Fruit fly (Drosophila melanogaster) whole organism, wandering third instar larva: Measurements from ENCODE around the gene CG46270.
A peak's percentile ranks its signal among the peaks of the same experiment; 100 is the strongest.

ENCODE experiments used
- Abd-B ChIP-seq: fragments of >200 bp; optimal IDR thresholded peaks from 2 replicates; lab custom pipeline; 2017; ENCODE audit warnings: missing biosample characterization, missing genetic modification characterization
- CG9705 ChIP-seq: fragments of 200-800 bp; sonication (Bioruptor generic); optimal IDR thresholded peaks from 2 replicates; lab custom pipeline; 2018; ENCODE audit warnings: missing biosample characterization, mild to moderate bottlenecking, missing genetic modification characterization
- Dfd ChIP-seq: fragments of >200 bp; optimal IDR thresholded peaks from 2 replicates; lab custom pipeline; 2017; ENCODE audit warnings: missing biosample characterization, missing genetic modification characterization
- Dif ChIP-seq: fragments of 200-275, 200-300 bp; sonication (Bioruptor generic); optimal IDR thresholded peaks from 2 replicates; lab custom pipeline; 2018; ENCODE audit warnings: missing biosample characterization, missing genetic modification characterization; ENCODE audit not compliant: partially characterized antibody
- Hnf4 ChIP-seq: fragments of 200-800 bp; sonication (Bioruptor generic); optimal IDR thresholded peaks from 2 replicates; lab custom pipeline; 2016; ENCODE audit warnings: missing biosample characterization, mild to moderate bottlenecking, missing genetic modification characterization
- Hr78 ChIP-seq: fragments of >200 bp; optimal IDR thresholded peaks from 2 replicates; lab custom pipeline; 2017; ENCODE audit warnings: missing biosample characterization, missing genetic modification characterization
- Hr83 ChIP-seq: fragments of 200-300 bp; sonication (Bioruptor generic); optimal IDR thresholded peaks from 2 replicates; lab custom pipeline; 2016; ENCODE audit warnings: missing biosample characterization, mild to moderate bottlenecking, missing genetic modification characterization, moderate library complexity; ENCODE audit not compliant: poor library complexity, severe bottlenecking
- Mio ChIP-seq: sonication (Bioruptor generic); optimal IDR thresholded peaks from 2 replicates; lab custom pipeline; 2016; ENCODE audit warnings: missing biosample characterization, missing genetic modification characterization
- N ChIP-seq: fragments of >200 bp; optimal IDR thresholded peaks from 2 replicates; lab custom pipeline; 2018; ENCODE audit warnings: missing biosample characterization, missing external identifiers, missing genetic modification characterization
- OdsH ChIP-seq: fragments of 200-800 bp; sonication (Bioruptor generic); optimal IDR thresholded peaks from 2 replicates; lab custom pipeline; 2016; ENCODE audit warnings: missing biosample characterization, mild to moderate bottlenecking, missing genetic modification characterization
- Sp1 ChIP-seq: fragments of 200-800 bp; sonication (Bioruptor generic); optimal IDR thresholded peaks from 3 replicates; lab custom pipeline; 2019; ENCODE audit warnings: missing biosample characterization, mild to moderate bottlenecking, missing genetic modification characterization, moderate library complexity
- Vsx2 ChIP-seq: fragments of 200-300, 225-300 bp; sonication (Bioruptor generic); optimal IDR thresholded peaks from 2 replicates; lab custom pipeline; 2018; ENCODE audit warnings: missing biosample characterization, missing genetic modification characterization; ENCODE audit not compliant: partially characterized antibody
- br ChIP-seq: fragments of 200-800 bp; sonication (Bioruptor generic); optimal IDR thresholded peaks from 2 replicates; lab custom pipeline; 2016; ENCODE audit warnings: missing biosample characterization, missing genetic modification characterization
- dl ChIP-seq, 2 experiments: fragments of 175-275, 200-275 bp in 1 of 2; fragments of 200-275 bp in 1 of 2; sonication (Bioruptor generic); optimal IDR thresholded peaks; lab custom pipeline; 2018; ENCODE audit warnings: mild to moderate bottlenecking in 2 of 2, missing biosample characterization in 2 of 2, missing genetic modification characterization in 2 of 2, moderate library complexity in 2 of 2; ENCODE audit not compliant: partially characterized antibody in 2 of 2, insufficient read depth in 1 of 2
- dsf ChIP-seq: sonication (Bioruptor generic); optimal IDR thresholded peaks from 2 replicates; lab custom pipeline; 2016; ENCODE audit warnings: missing biosample characterization, missing genetic modification characterization, borderline replicate concordance
- ey ChIP-seq: fragments of 200-800 bp; sonication (Bioruptor generic); optimal IDR thresholded peaks from 2 replicates; lab custom pipeline; 2016; ENCODE audit warnings: missing biosample characterization, missing genetic modification characterization
- foxo ChIP-seq, 2 experiments: fragments of 200-800 bp; sonication (Bioruptor generic); optimal IDR thresholded peaks; 2 replicates in 1 of 2; 3 replicates in 1 of 2; lab custom pipeline; 2016 to 2017; ENCODE audit warnings: missing biosample characterization in 2 of 2, missing genetic modification characterization in 2 of 2
- fru ChIP-seq: fragments of 200-800 bp; sonication (Bioruptor generic); optimal IDR thresholded peaks from 3 replicates; lab custom pipeline; 2016; ENCODE audit warnings: missing biosample characterization, mild to moderate bottlenecking, missing genetic modification characterization
- h ChIP-seq: fragments of 200-800 bp; sonication (Bioruptor generic); optimal IDR thresholded peaks from 3 replicates; lab custom pipeline; 2016; ENCODE audit warnings: missing biosample characterization, mild to moderate bottlenecking, missing genetic modification characterization
- jim ChIP-seq: fragments of 175-275, 200-325 bp; sonication (Bioruptor generic); optimal IDR thresholded peaks from 2 replicates; lab custom pipeline; 2016; ENCODE audit warnings: missing biosample characterization, mild to moderate bottlenecking, missing genetic modification characterization
- pan ChIP-seq: fragments of >200 bp; optimal IDR thresholded peaks from 2 replicates; lab custom pipeline; 2017
- rgr ChIP-seq: fragments of 200-800 bp; sonication (Bioruptor generic); optimal IDR thresholded peaks from 3 replicates; lab custom pipeline; 2016; ENCODE audit warnings: missing biosample characterization, mild to moderate bottlenecking, missing genetic modification characterization
- sage ChIP-seq: fragments of 200-800 bp; sonication (Bioruptor generic); optimal IDR thresholded peaks from 2 replicates; lab custom pipeline; 2016; ENCODE audit warnings: missing biosample characterization, mild to moderate bottlenecking, missing genetic modification characterization
- usp ChIP-seq: fragments of >200 bp; optimal IDR thresholded peaks from 2 replicates; lab custom pipeline; 2017; ENCODE audit warnings: missing biosample characterization, missing genetic modification characterization
- woc ChIP-seq: sonication (Bioruptor generic); optimal IDR thresholded peaks from 2 replicates; lab custom pipeline; 2016; ENCODE audit warnings: missing biosample characterization, mild to moderate bottlenecking, missing genetic modification characterization

CG46270 gene

dm6 chr3R:10407658-10408057 lies 20.6 kb downstream of the CG46270 start:
- TF ChIP-seq N (no peak), Hr78 (GFP tag; lab: Kevin White, UChicago) (no peak), Abd-B (GFP tag; lab: Kevin White, UChicago) (no peak), foxo (GFP tag; optimal IDR thresholded peaks at IDR 0.05; lab: Kevin White, UChicago) (no peak), usp (GFP tag; lab: Kevin White, UChicago) (no peak), woc (no peak), rgr (GFP tag; lab: Kevin White, UChicago) (no peak), br (GFP tag; lab: Kevin White, UChicago) (no peak), dsf (GFP tag; lab: Kevin White, UChicago) (no peak), dl (GFP tag; optimal IDR thresholded peaks at IDR 0.05; lab: Kevin White, UChicago; ENCODE audit: insufficient read depth in 1 of 2, partially characterized antibody in 2 of 2) (no peak), Dif (GFP tag; lab: Kevin White, UChicago) (no peak), Hr83 (GFP tag; lab: Kevin White, UChicago) (no peak), h (no peak), jim (no peak), Dfd (no peak)

DNA sequence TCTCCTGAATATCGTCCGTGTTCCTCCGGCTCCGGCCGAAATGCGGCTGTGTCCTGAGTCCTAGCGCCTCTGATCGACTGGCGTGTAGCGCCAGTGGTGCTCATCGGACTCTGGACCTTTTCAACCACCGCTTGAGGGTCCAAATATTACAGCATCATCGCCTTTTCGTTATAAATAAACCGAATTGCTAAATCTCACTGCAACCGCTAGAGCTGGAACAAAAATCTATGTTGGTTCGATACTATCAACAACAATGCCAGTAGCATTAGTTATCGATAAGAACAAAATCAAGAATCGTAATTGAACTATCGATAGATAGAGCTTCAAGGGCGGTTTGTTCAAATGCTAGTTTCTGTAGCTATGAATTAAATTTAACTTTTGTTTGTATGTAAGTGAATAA lies 21.2 kb downstream of the CG46270 start, which contains the start of gene CG6325:
TSS of gene CG6325 (minus strand) at position 220 of the 400 bp plus-strand sequence.
- TF ChIP-seq CG9705 (GFP tag; lab: Kevin White, UChicago) (no peak), woc (no peak), jim (no peak), sage (GFP tag; lab: Kevin White, UChicago) (no peak), Hr78 (GFP tag; lab: Kevin White, UChicago) (no peak), Mio (no peak), foxo (GFP tag; optimal IDR thresholded peaks at IDR 0.05; lab: Kevin White, UChicago) (no peak), Hr83 (GFP tag; lab: Kevin White, UChicago) (peak; percentile 19), rgr (GFP tag; lab: Kevin White, UChicago) (no peak)

dm6 chr3R:10403940-10404339 lies 24.3 kb downstream of the CG46270 start:
- TF ChIP-seq sage (GFP tag; lab: Kevin White, UChicago) (no peak), ey (no peak), Vsx2 (no peak), pan (lab: Kevin White, UChicago) (no peak), fru (GFP tag; lab: Kevin White, UChicago) (no peak)

dm6 chr3R:10400732-10401131 lies 27.5 kb downstream of the CG46270 start, which contains the start of gene mthl11:
mthl11 (plus strand) TSS chr3R:10401032.
- TF ChIP-seq CG9705 (GFP tag; lab: Kevin White, UChicago) (no peak), Sp1 (no peak), Hnf4 (GFP tag; lab: Kevin White, UChicago) (no peak), woc (no peak), Vsx2 (no peak), fru (GFP tag; lab: Kevin White, UChicago) (no peak), h (no peak), OdsH (GFP tag; lab: Kevin White, UChicago) (no peak)

- TF ChIP-seq CG9705 (GFP tag; lab: Kevin White, UChicago) (no peak), usp (GFP tag; lab: Kevin White, UChicago) (no peak), jim (no peak), Abd-B (GFP tag; lab: Kevin White, UChicago) (no peak)
These were observed 32.9 kb downstream of the CG46270 start for dm6 chr3R:10395233-10395815.

- TF ChIP-seq br (GFP tag; lab: Kevin White, UChicago) (peak; percentile 28), rgr (GFP tag; lab: Kevin White, UChicago) (no peak)
These were observed 33.9 kb downstream of the CG46270 start for dm6 chr3R:10394368-10394770.
